Worm (Caenorhabditis elegans): Measurements from ENCODE around the gene T27E4.7.

ce11 chrV:9111957-9112356 is 35.8 kb upstream of the T27E4.7 start:
- TF ChIP-seq ttx-3 (tag; optimal IDR thresholded peaks at IDR 0.05) (no peak), ceh-24 (tag; optimal IDR thresholded peaks at IDR 0.05) (no peak)

All from whole organism, late embryonic.